Fruit fly (Drosophila melanogaster): ENCODE results near the gene CG33710.
A peak's percentile ranks its signal among the peaks of the same experiment; 100 is the strongest.

CG33710 gene

DNA sequence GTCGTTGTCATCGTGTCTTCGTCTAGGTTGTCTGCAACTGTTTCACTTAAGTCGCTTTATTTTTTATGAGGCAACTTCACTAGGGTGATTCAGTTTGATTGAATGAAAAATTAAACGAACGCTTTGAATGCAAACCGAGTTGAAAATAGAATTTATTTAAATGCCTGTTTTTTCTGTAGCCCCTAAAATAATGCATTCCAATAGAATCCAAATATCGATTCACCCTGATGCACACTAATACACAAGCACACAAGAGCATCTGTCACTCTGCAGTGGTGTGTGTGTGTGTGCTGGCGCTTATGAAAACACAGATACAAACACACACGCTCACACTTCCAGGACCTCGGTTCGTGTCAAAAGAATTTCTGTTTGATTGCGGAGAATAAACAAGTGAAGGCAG is 9.2 kb upstream of the CG33710 start (continued):
- TF ChIP-seq Oaz (GFP tag; IDR thresholded peaks at IDR 0.05) = peak; percentile 16; the same call in 1 of the 2 replicates
- TF ChIP-seq Fer1 (GFP tag; optimal IDR thresholded peaks at IDR 0.05) = peak; percentile 49
- TF ChIP-seq hkb (optimal IDR thresholded peaks at IDR 0.05) = no peak
- TF ChIP-seq hkb (GFP tag; IDR thresholded peaks at IDR 0.05) = peak; percentile 27; the same call in 1 of the 2 replicates
- TF ChIP-seq tll (GFP tag; optimal IDR thresholded peaks at IDR 0.05) = no peak
- TF ChIP-seq CG13424 (tag; optimal IDR thresholded peaks at IDR 0.05) = peak; percentile 46
- TF ChIP-seq Med (GFP tag) = peak; percentile 84
- no peak for TF ChIP-seq CG8388 (GFP tag; optimal IDR thresholded peaks at IDR 0.05)
- TF ChIP-seq Hmr (GFP tag; optimal IDR thresholded peaks at IDR 0.05) = peak; percentile 68
- TF ChIP-seq sug (tag; optimal IDR thresholded peaks at IDR 0.05) = peak; percentile 17
- TF ChIP-seq Hr78 (GFP tag; optimal IDR thresholded peaks at IDR 0.05) = no peak
- peak; percentile 35 for TF ChIP-seq CG9817 (tag; optimal IDR thresholded peaks at IDR 0.05)
- no peak for TF ChIP-seq dmrt99B (tag; optimal IDR thresholded peaks at IDR 0.05)
- TF ChIP-seq CG2120 (GFP tag; optimal IDR thresholded peaks at IDR 0.05) = peak; percentile 43
- peak; percentile 57 for TF ChIP-seq CG2678 (tag; optimal IDR thresholded peaks at IDR 0.05)
- peak; percentile 39 for TF ChIP-seq PHDP (tag; optimal IDR thresholded peaks at IDR 0.05)

DNA sequence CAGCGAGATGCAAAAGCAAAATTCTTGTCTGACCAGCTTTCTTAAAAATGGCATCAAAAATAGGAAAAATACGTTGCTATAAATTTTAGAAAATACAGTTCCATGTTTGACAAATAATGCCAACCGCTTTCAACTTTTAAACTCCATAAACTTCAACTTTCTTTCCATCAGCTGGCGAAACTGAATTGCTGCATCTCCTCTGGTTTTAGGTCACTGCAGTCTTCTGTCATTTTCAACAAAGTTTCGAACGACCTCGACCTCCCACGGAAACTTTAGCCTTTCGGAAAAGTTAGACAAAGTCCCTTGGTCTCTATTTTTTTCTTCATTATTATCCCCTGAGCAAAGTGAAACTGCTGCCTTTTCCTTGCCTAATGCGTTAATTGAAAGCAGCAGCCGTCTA is 3.1 kb upstream of the CG33710 start, which contains the start of gene CG42263:
Gene CG42263 (minus strand): TSS at position 101 of the 400 bp plus-strand sequence.
- TF ChIP-seq ken (GFP tag; IDR thresholded peaks at IDR 0.05) = no peak
- TF ChIP-seq CG9932 (GFP tag; IDR thresholded peaks at IDR 0.05) = no peak
- no peak for TF ChIP-seq unpg (GFP tag; optimal IDR thresholded peaks at IDR 0.05)
- no peak for TF ChIP-seq tx (GFP tag; optimal IDR thresholded peaks at IDR 0.05)
- no peak for TF ChIP-seq CG12391 (tag; optimal IDR thresholded peaks at IDR 0.05)
- no peak for TF ChIP-seq CG8359 (GFP tag; optimal IDR thresholded peaks at IDR 0.05; ENCODE audit: borderline replicate concordance)
- no peak for TF ChIP-seq gfzf (GFP tag; optimal IDR thresholded peaks at IDR 0.05)
- no peak for TF ChIP-seq pzg (GFP tag; optimal IDR thresholded peaks at IDR 0.05)
- TF ChIP-seq dmrt11E (tag; optimal IDR thresholded peaks at IDR 0.05) = no peak
- no peak for TF ChIP-seq CG10431 (GFP tag; optimal IDR thresholded peaks at IDR 0.05)
- no peak for TF ChIP-seq fd96Cb (tag; optimal IDR thresholded peaks at IDR 0.05)
- TF ChIP-seq CG13894 (tag; optimal IDR thresholded peaks at IDR 0.05) = no peak
- TF ChIP-seq Oaz (GFP tag; IDR thresholded peaks at IDR 0.05) = no peak
- TF ChIP-seq YL-1 (GFP tag; optimal IDR thresholded peaks at IDR 0.05) = no peak
- TF ChIP-seq CG17385 (GFP tag; optimal IDR thresholded peaks at IDR 0.05) = no peak
- TF ChIP-seq H2.0 (GFP tag; IDR thresholded peaks at IDR 0.05) = no peak
- TF ChIP-seq B-H2 (GFP tag; optimal IDR thresholded peaks at IDR 0.05) = no peak
- no peak for TF ChIP-seq Tbp (GFP tag; optimal IDR thresholded peaks at IDR 0.05)
- TF ChIP-seq H15 (GFP tag; IDR thresholded peaks at IDR 0.05) = no peak

DNA sequence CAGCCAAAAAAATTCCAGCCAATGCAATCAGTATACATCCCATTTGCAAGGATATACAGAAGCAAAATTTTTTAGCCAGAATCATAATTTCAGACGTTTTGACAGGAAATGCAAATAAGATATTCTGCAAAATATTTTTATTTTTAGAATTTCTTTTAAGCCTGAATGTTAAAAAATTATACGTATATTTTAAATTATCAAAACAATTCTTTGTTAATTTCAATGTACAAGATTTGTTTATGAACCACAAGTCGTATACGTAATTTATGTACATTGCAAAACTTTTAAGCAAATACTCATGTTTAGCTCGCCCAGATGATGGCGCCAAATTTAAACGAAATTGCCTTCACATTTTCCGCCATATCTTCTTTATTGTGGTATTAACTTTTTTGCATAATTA is 1.8 kb upstream of the CG33710 start, which contains the start of gene CG42654:
Gene CG42654 (minus strand): TSS at position 101 of the 400 bp plus-strand sequence.
- no peak for TF ChIP-seq Gsc (GFP tag; IDR thresholded peaks at IDR 0.05)
- no peak for TF ChIP-seq Sry-β (GFP tag; optimal IDR thresholded peaks at IDR 0.05)
- no peak for TF ChIP-seq NC2β (GFP tag; optimal IDR thresholded peaks at IDR 0.05)
- TF ChIP-seq nerfin-2 (GFP tag; IDR thresholded peaks at IDR 0.05; ENCODE audit: partially characterized antibody) = no peak
- TF ChIP-seq CG13287 (GFP tag; IDR thresholded peaks at IDR 0.05; ENCODE audit: partially characterized antibody) = no peak
- no peak for TF ChIP-seq HmgD (GFP tag; optimal IDR thresholded peaks at IDR 0.05)
- TF ChIP-seq Deaf1 (tag; optimal IDR thresholded peaks at IDR 0.05) = no peak
- TF ChIP-seq CG32532 (GFP tag; IDR thresholded peaks at IDR 0.05) = no peak
- no peak for TF ChIP-seq CG6654 (GFP tag; optimal IDR thresholded peaks at IDR 0.05)
- no peak for TF ChIP-seq CG6854 (GFP tag; optimal IDR thresholded peaks at IDR 0.05)
- no peak for TF ChIP-seq CG1024 (GFP tag; IDR thresholded peaks at IDR 0.05)
- no peak for TF ChIP-seq CG15601 (tag; optimal IDR thresholded peaks at IDR 0.05)
- TF ChIP-seq CG11398 (GFP tag; optimal IDR thresholded peaks at IDR 0.05) = no peak
- no peak for TF ChIP-seq da (GFP tag; optimal IDR thresholded peaks at IDR 0.05)
- TF ChIP-seq salm (tag; optimal IDR thresholded peaks at IDR 0.05) = no peak
- no peak for TF ChIP-seq CrebB (tag; optimal IDR thresholded peaks at IDR 0.05)

Measured in whole organism, embryonic.